Worm (Caenorhabditis elegans): ENCODE results near the gene C18H2.5.

Gene C18H2.5

DNA sequence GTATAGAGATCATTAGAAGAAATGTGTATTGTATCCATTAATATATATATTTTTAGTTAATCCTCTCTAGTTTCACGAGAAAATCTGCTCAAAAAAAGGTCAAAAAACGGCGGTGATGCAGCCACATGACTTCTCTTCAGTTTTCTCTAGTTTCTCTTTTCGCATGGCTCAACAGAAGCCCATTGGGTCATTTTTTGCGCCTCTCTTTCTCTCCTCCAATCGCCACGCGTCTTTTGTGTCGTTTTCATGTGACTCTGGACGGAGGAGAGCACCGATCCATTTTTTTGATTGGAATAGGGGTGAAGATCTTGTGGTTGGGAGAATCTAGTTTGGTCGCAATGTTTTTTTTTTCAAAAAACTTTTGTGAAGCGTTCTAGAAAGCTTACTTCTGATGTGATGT is 26.7 kb upstream of the C18H2.5 start (continued):
- TF ChIP-seq B0019.2 (GFP tag; conservative IDR thresholded peaks at IDR 0.05), result no peak
- no peak for TF ChIP-seq unc-62 (GFP tag; optimal IDR thresholded peaks at IDR 0.05)
- TF ChIP-seq lir-1 (GFP tag; conservative IDR thresholded peaks at IDR 0.05), result no peak
- no peak for TF ChIP-seq ztf-25 (GFP tag; IDR thresholded peaks at IDR 0.05)
- TF ChIP-seq madf-3 (GFP tag; IDR thresholded peaks at IDR 0.05), result no peak
- no peak for TF ChIP-seq nfya-1 (tag; optimal IDR thresholded peaks at IDR 0.05; ENCODE audit: borderline replicate concordance, insufficient read depth)
- no peak for TF ChIP-seq ccch-3 (GFP tag; optimal IDR thresholded peaks at IDR 0.05)
- no peak for TF ChIP-seq nhr-27 (tag; optimal IDR thresholded peaks at IDR 0.05)
- TF ChIP-seq F33H1.4 (GFP tag; IDR thresholded peaks at IDR 0.05), result no peak
- no peak for TF ChIP-seq tlf-1 (GFP tag; optimal IDR thresholded peaks at IDR 0.05)
- no peak for TF ChIP-seq B0336.3 (GFP tag; IDR thresholded peaks at IDR 0.05)
- TF ChIP-seq F57A8.1 (GFP tag; optimal IDR thresholded peaks at IDR 0.05), result no peak
- no peak for TF ChIP-seq cebp-2 (GFP tag; IDR thresholded peaks at IDR 0.05)
- TF ChIP-seq F52B5.7 (tag; optimal IDR thresholded peaks at IDR 0.05), result no peak
- TF ChIP-seq sdz-38 (tag; optimal IDR thresholded peaks at IDR 0.05), result no peak
- no peak for TF ChIP-seq ceh-91 (GFP tag; IDR thresholded peaks at IDR 0.05)
- peak; percentile 53; the same call in 1 of the 2 replicates for TF ChIP-seq lin-26 (GFP tag; IDR thresholded peaks at IDR 0.05)
- TF ChIP-seq zim-3 (tag; optimal IDR thresholded peaks at IDR 0.05), result no peak
- TF ChIP-seq F49E8.2 (tag; optimal IDR thresholded peaks at IDR 0.05; ENCODE audit: insufficient read depth), result no peak
- 0 out of 2 replicates have a peak, but pooled peaks have one; percentile 28 for TF ChIP-seq cebp-1 (GFP tag; IDR thresholded peaks at IDR 0.05)
- peak; percentile 65 for TF ChIP-seq cebp-1 (tag; optimal IDR thresholded peaks at IDR 0.05)
- TF ChIP-seq Y53F4B.3 (GFP tag; IDR thresholded peaks at IDR 0.05), result no peak
- TF ChIP-seq ama-1 (optimal IDR thresholded peaks at IDR 0.05), result no peak
- TF ChIP-seq ama-1 (GFP tag; optimal IDR thresholded peaks at IDR 0.05), result no peak
- TF ChIP-seq Y79H2A.3 (GFP tag; conservative IDR thresholded peaks at IDR 0.05), result no peak
- no peak for TF ChIP-seq mxl-1 (tag; optimal IDR thresholded peaks at IDR 0.05)
- TF ChIP-seq egl-44 (GFP tag; IDR thresholded peaks at IDR 0.05), result no peak
- TF ChIP-seq atf-7 (tag; optimal IDR thresholded peaks at IDR 0.05), result no peak
- no peak for TF ChIP-seq nhr-90 (tag; optimal IDR thresholded peaks at IDR 0.05)
- peak; percentile 21; the same call in 1 of the 2 replicates for TF ChIP-seq hmg-1.2 (GFP tag; IDR thresholded peaks at IDR 0.05)
- TF ChIP-seq madf-10 (tag; optimal IDR thresholded peaks at IDR 0.05), result peak; percentile 13
- TF ChIP-seq Y53G8AR.9 (GFP tag; conservative IDR thresholded peaks at IDR 0.05), result no peak
- no peak for TF ChIP-seq ztf-18 (tag; optimal IDR thresholded peaks at IDR 0.05)
- no peak for TF ChIP-seq nhr-179 (tag; optimal IDR thresholded peaks at IDR 0.05)
- peak; percentile 6; the same call in 1 of the 2 replicates for TF ChIP-seq dox-1 (GFP tag; IDR thresholded peaks at IDR 0.05)
- peak; percentile 6 for TF ChIP-seq lin-54 (GFP tag; optimal IDR thresholded peaks at IDR 0.05)
- no peak for TF ChIP-seq ztf-6 (GFP tag; IDR thresholded peaks at IDR 0.05)
- no peak for TF ChIP-seq lin-40 (tag; optimal IDR thresholded peaks at IDR 0.05)
- no peak for TF ChIP-seq B0035.1 (tag; optimal IDR thresholded peaks at IDR 0.05)
- no peak for TF ChIP-seq hsf-1 (GFP tag; IDR thresholded peaks at IDR 0.05)
- no peak for TF ChIP-seq unc-130 (GFP tag; optimal IDR thresholded peaks at IDR 0.05)
- no peak for TF ChIP-seq F10E7.11 (tag; optimal IDR thresholded peaks at IDR 0.05)
- no peak for TF ChIP-seq ztf-3 (GFP tag; optimal IDR thresholded peaks at IDR 0.05)
- no peak for TF ChIP-seq rpc-1 (optimal IDR thresholded peaks at IDR 0.05)
- no peak for TF ChIP-seq rpc-1 (tag; optimal IDR thresholded peaks at IDR 0.05)
- TF ChIP-seq bed-1 (GFP tag; IDR thresholded peaks at IDR 0.05), result no peak
- no peak for TF ChIP-seq let-607 (tag; optimal IDR thresholded peaks at IDR 0.05)
- no peak for TF ChIP-seq snpc-1.1 (tag; optimal IDR thresholded peaks at IDR 0.05; ENCODE audit: insufficient read depth)
- no peak for TF ChIP-seq Y67H2A.10 (GFP tag; conservative IDR thresholded peaks at IDR 0.05)
- TF ChIP-seq nfyb-1 (GFP tag; IDR thresholded peaks at IDR 0.05), result peak; percentile 87
